In genomic region chrX:8861267-8861666, dm6 we compare ENCODE assay signal across 1 fruit fly cellular context.
TF ChIP-seq lines count a peak whose summit lies in the region.

No protein-coding gene starts in this region.

TF ChIP-seq in whole organism, embryonic, 481 proteins besides CTCF, POLR2A, EP300 and RAD21 (continued from another document and continues in another):
- TF ChIP-seq crp (GFP tag; optimal IDR thresholded peaks at IDR 0.05; lab: Kevin White, UChicago) (no peak), CG1233 (GFP tag; optimal IDR thresholded peaks at IDR 0.05; lab: Kevin White, UChicago) (no peak), CG8290 (GFP tag; optimal IDR thresholded peaks at IDR 0.05; lab: Kevin White, UChicago) (no peak), CG8290 (tag; optimal IDR thresholded peaks at IDR 0.05; lab: Kevin White, UChicago) (no peak), Xbp1 (GFP tag; optimal IDR thresholded peaks at IDR 0.05; lab: Kevin White, UChicago) (peak; percentile 58), Hmx (GFP tag; optimal IDR thresholded peaks at IDR 0.05; lab: Kevin White, UChicago) (no peak), CG7372 (GFP tag; IDR thresholded peaks at IDR 0.05; lab: Robert Waterston, UW) (no peak), sc (optimal IDR thresholded peaks at IDR 0.05; lab: Kevin White, UChicago) (no peak), sc (GFP tag; optimal IDR thresholded peaks at IDR 0.05; lab: Kevin White, UChicago) (peak; percentile 8), lab (GFP tag; optimal IDR thresholded peaks at IDR 0.05; lab: Kevin White, UChicago) (no peak), HLH54F (GFP tag; optimal IDR thresholded peaks at IDR 0.05; lab: Kevin White, UChicago) (no peak), org-1 (GFP tag; optimal IDR thresholded peaks at IDR 0.05; lab: Kevin White, UChicago) (no peak), Ravus (GFP tag; IDR thresholded peaks at IDR 0.05; lab: Robert Waterston, UW) (no peak), CG3847 (GFP tag; IDR thresholded peaks at IDR 0.05; lab: Robert Waterston, UW) (no peak), CG14441 (GFP tag; IDR thresholded peaks at IDR 0.05; lab: Robert Waterston, UW) (no peak), repo (GFP tag; optimal IDR thresholded peaks at IDR 0.05; lab: Kevin White, UChicago) (no peak), CG17612 (GFP tag; IDR thresholded peaks at IDR 0.05; lab: Robert Waterston, UW) (no peak), zen (tag; optimal IDR thresholded peaks at IDR 0.05; lab: Kevin White, UChicago) (no peak), CG3838 (GFP tag; optimal IDR thresholded peaks at IDR 0.05; lab: Kevin White, UChicago) (no peak), CG2116 (GFP tag; optimal IDR thresholded peaks at IDR 0.05; lab: Kevin White, UChicago) (no peak), HHEX (GFP tag; optimal IDR thresholded peaks at IDR 0.05; lab: Kevin White, UChicago) (no peak), CG11398 (GFP tag; optimal IDR thresholded peaks at IDR 0.05; lab: Kevin White, UChicago) (no peak), ttk (GFP tag; IDR thresholded peaks at IDR 0.05; lab: Robert Waterston, UW) (no peak), Bgb (GFP tag; IDR thresholded peaks at IDR 0.05; lab: Robert Waterston, UW; ENCODE audit: partially characterized antibody) (no peak), rib (GFP tag; IDR thresholded peaks at IDR 0.05; lab: Robert Waterston, UW) (no peak), pfk (GFP tag; optimal IDR thresholded peaks at IDR 0.05; lab: Kevin White, UChicago) (no peak), Nf-YB (GFP tag; optimal IDR thresholded peaks at IDR 0.05; lab: Kevin White, UChicago) (no peak), D (optimal IDR thresholded peaks at IDR 0.05; lab: Kevin White, UChicago) (no peak), D (GFP tag; optimal IDR thresholded peaks at IDR 0.05; lab: Kevin White, UChicago) (peak; percentile 41), CG12104 (GFP tag; optimal IDR thresholded peaks at IDR 0.05; lab: Kevin White, UChicago) (no peak), CG17361 (GFP tag; IDR thresholded peaks at IDR 0.05; lab: Robert Waterston, UW) (peak; percentile 55; the same call in 1 of the 3 replicates), CG8089 (GFP tag; optimal IDR thresholded peaks at IDR 0.05; lab: Kevin White, UChicago) (no peak), lilli (GFP tag; optimal IDR thresholded peaks at IDR 0.05; lab: Kevin White, UChicago) (no peak), schlank (tag; optimal IDR thresholded peaks at IDR 0.05; lab: Kevin White, UChicago) (no peak), tll (GFP tag; optimal IDR thresholded peaks at IDR 0.05; lab: Kevin White, UChicago) (no peak), Xrp1 (GFP tag; IDR thresholded peaks at IDR 0.05; lab: Robert Waterston, UW) (peak; percentile 33; the same call in 1 of the 2 replicates), Ets97D (GFP tag; optimal IDR thresholded peaks at IDR 0.05; lab: Kevin White, UChicago) (no peak), sd (tag; optimal IDR thresholded peaks at IDR 0.05; lab: Kevin White, UChicago) (no peak), pb (GFP tag; optimal IDR thresholded peaks at IDR 0.05; lab: Kevin White, UChicago) (no peak), jigr1 (GFP tag; IDR thresholded peaks at IDR 0.05; lab: Robert Waterston, UW) (no peak), CG9932 (GFP tag; IDR thresholded peaks at IDR 0.05; lab: Robert Waterston, UW) (no peak), sens-2 (GFP tag; IDR thresholded peaks at IDR 0.05; lab: Robert Waterston, UW) (peak; percentile 29; the same call in 1 of the 2 replicates), gro (GFP tag; optimal IDR thresholded peaks at IDR 0.05; lab: Kevin White, UChicago) (no peak), CG18619 (GFP tag; optimal IDR thresholded peaks at IDR 0.05; lab: Kevin White, UChicago) (no peak), GATAe (GFP tag; conservative IDR thresholded peaks at IDR 0.05; lab: Robert Waterston, UW) (no peak), croc (GFP tag; conservative IDR thresholded peaks at IDR 0.05; lab: Robert Waterston, UW) (peak; percentile 21; the same call in 1 of the 3 replicates), Usf (GFP tag; optimal IDR thresholded peaks at IDR 0.05; lab: Kevin White, UChicago) (no peak), usp (GFP tag; optimal IDR thresholded peaks at IDR 0.05; lab: Kevin White, UChicago) (no peak), E2f2 (GFP tag; IDR thresholded peaks at IDR 0.05; lab: Robert Waterston, UW) (0 out of 2 replicates have a peak, but pooled peaks have one; percentile 6), CG10147 (GFP tag; optimal IDR thresholded peaks at IDR 0.05; lab: Kevin White, UChicago) (no peak), H2.0 (GFP tag; IDR thresholded peaks at IDR 0.05; lab: Robert Waterston, UW) (no peak), CG15269 (tag; optimal IDR thresholded peaks at IDR 0.05; lab: Kevin White, UChicago) (no peak), Rx (GFP tag; IDR thresholded peaks at IDR 0.05; lab: Robert Waterston, UW) (peak; percentile 14; the same call in 1 of the 2 replicates), CG31365 (tag; optimal IDR thresholded peaks at IDR 0.05; lab: Kevin White, UChicago) (no peak), CG1529 (GFP tag; optimal IDR thresholded peaks at IDR 0.05; lab: Kevin White, UChicago) (peak; percentile 41), Sox102F (GFP tag; optimal IDR thresholded peaks at IDR 0.05; lab: Kevin White, UChicago) (peak; percentile 80), pros (GFP tag; optimal IDR thresholded peaks at IDR 0.05; lab: Kevin White, UChicago) (no peak), Scr (GFP tag; IDR thresholded peaks at IDR 0.05; lab: Robert Waterston, UW; ENCODE audit: partially characterized antibody) (no peak), CG2120 (GFP tag; optimal IDR thresholded peaks at IDR 0.05; lab: Kevin White, UChicago) (no peak), CG9817 (tag; optimal IDR thresholded peaks at IDR 0.05; lab: Kevin White, UChicago) (no peak), CG9876 (GFP tag; optimal IDR thresholded peaks at IDR 0.05; lab: Kevin White, UChicago) (no peak), HmgD (GFP tag; optimal IDR thresholded peaks at IDR 0.05; lab: Kevin White, UChicago) (no peak), Rfx (GFP tag; IDR thresholded peaks at IDR 0.05; lab: Robert Waterston, UW) (no peak), da (GFP tag; optimal IDR thresholded peaks at IDR 0.05; lab: Kevin White, UChicago) (no peak), pum (GFP tag; optimal IDR thresholded peaks at IDR 0.05; lab: Kevin White, UChicago) (peak; percentile 19), CG4404 (GFP tag; IDR thresholded peaks at IDR 0.05; lab: Robert Waterston, UW) (no peak), vnd (GFP tag; IDR thresholded peaks at IDR 0.05; lab: Robert Waterston, UW; ENCODE audit: partially characterized antibody) (no peak), ind (GFP tag; optimal IDR thresholded peaks at IDR 0.05; lab: Kevin White, UChicago) (peak; percentile 38), peb (GFP tag; IDR thresholded peaks at IDR 0.05; lab: Robert Waterston, UW) (no peak), CG12155 (GFP tag; optimal IDR thresholded peaks at IDR 0.05; lab: Kevin White, UChicago) (no peak), tap (tag; optimal IDR thresholded peaks at IDR 0.05; lab: Kevin White, UChicago) (peak; percentile 6), seq (GFP tag; IDR thresholded peaks at IDR 0.05; lab: Robert Waterston, UW) (0 out of 2 replicates have a peak, but pooled peaks have one; percentile 14), CG18599 (GFP tag; optimal IDR thresholded peaks at IDR 0.05; lab: Kevin White, UChicago) (peak; percentile 0), abd-A (tag; optimal IDR thresholded peaks at IDR 0.05; lab: Kevin White, UChicago) (no peak), esg (GFP tag; conservative IDR thresholded peaks at IDR 0.05; lab: Robert Waterston, UW) (peak; percentile 41; the same call in 1 of the 2 replicates), CG3281 (GFP tag; optimal IDR thresholded peaks at IDR 0.05; lab: Kevin White, UChicago) (no peak), CG14710 (tag; optimal IDR thresholded peaks at IDR 0.05; lab: Kevin White, UChicago) (peak; percentile 25), CG13287 (GFP tag; IDR thresholded peaks at IDR 0.05; lab: Robert Waterston, UW; ENCODE audit: partially characterized antibody) (no peak), CG6254 (GFP tag; optimal IDR thresholded peaks at IDR 0.05; lab: Kevin White, UChicago) (peak; percentile 2), CG9797 (GFP tag; optimal IDR thresholded peaks at IDR 0.05; lab: Kevin White, UChicago) (no peak), pita (GFP tag; optimal IDR thresholded peaks at IDR 0.05; lab: Kevin White, UChicago) (no peak), Doc2 (GFP tag; IDR thresholded peaks at IDR 0.05; lab: Robert Waterston, UW) (no peak), CG3163 (GFP tag; optimal IDR thresholded peaks at IDR 0.05; lab: Kevin White, UChicago) (no peak), Adf1 (GFP tag; IDR thresholded peaks at IDR 0.05; lab: Robert Waterston, UW) (no peak), Nf-YC (tag; optimal IDR thresholded peaks at IDR 0.05; lab: Kevin White, UChicago) (no peak), CG3407 (GFP tag; optimal IDR thresholded peaks at IDR 0.05; lab: Kevin White, UChicago) (peak; percentile 24), amos (GFP tag; IDR thresholded peaks at IDR 0.05; lab: Robert Waterston, UW; ENCODE audit: partially characterized antibody) (no peak), CG18764 (GFP tag; optimal IDR thresholded peaks at IDR 0.05; lab: Kevin White, UChicago) (peak; percentile 2), Hr39 (optimal IDR thresholded peaks at IDR 0.05; lab: Kevin White, UChicago) (no peak), Vsx1 (GFP tag; optimal IDR thresholded peaks at IDR 0.05; lab: Kevin White, UChicago) (no peak), Oli (tag; optimal IDR thresholded peaks at IDR 0.05; lab: Kevin White, UChicago) (peak; percentile 61), Atf3 (GFP tag; optimal IDR thresholded peaks at IDR 0.05; lab: Kevin White, UChicago) (no peak), CG2199 (GFP tag; IDR thresholded peaks at IDR 0.05; lab: Robert Waterston, UW) (no peak), Dbx (GFP tag; IDR thresholded peaks at IDR 0.05; lab: Robert Waterston, UW) (no peak), CG18262 (tag; optimal IDR thresholded peaks at IDR 0.05; lab: Kevin White, UChicago) (peak; percentile 28), fd102C (GFP tag; optimal IDR thresholded peaks at IDR 0.05; lab: Kevin White, UChicago) (no peak), CG2875 (GFP tag; optimal IDR thresholded peaks at IDR 0.05; lab: Kevin White, UChicago) (peak; percentile 28), CG17829 (tag; optimal IDR thresholded peaks at IDR 0.05; lab: Kevin White, UChicago) (no peak), E2f1 (GFP tag; IDR thresholded peaks at IDR 0.05; lab: Robert Waterston, UW) (no peak), NK7.1 (GFP tag; optimal IDR thresholded peaks at IDR 0.05; lab: Kevin White, UChicago) (no peak), CG10321 (GFP tag; IDR thresholded peaks at IDR 0.05; lab: Robert Waterston, UW) (no peak), Hr78 (GFP tag; optimal IDR thresholded peaks at IDR 0.05; lab: Kevin White, UChicago) (no peak), onecut (GFP tag; IDR thresholded peaks at IDR 0.05; lab: Robert Waterston, UW) (no peak), CG10979 (tag; optimal IDR thresholded peaks at IDR 0.05; lab: Kevin White, UChicago) (peak; percentile 65), HLH4C (GFP tag; IDR thresholded peaks at IDR 0.05; lab: Robert Waterston, UW; ENCODE audit: partially characterized antibody) (no peak), Neu2 (GFP tag; optimal IDR thresholded peaks at IDR 0.05; lab: Kevin White, UChicago; ENCODE audit: borderline replicate concordance) (no peak), CG8924 (tag; optimal IDR thresholded peaks at IDR 0.05; lab: Kevin White, UChicago) (peak; percentile 7), CG17802 (tag; optimal IDR thresholded peaks at IDR 0.05; lab: Kevin White, UChicago) (no peak), lbe (GFP tag; optimal IDR thresholded peaks at IDR 0.05; lab: Kevin White, UChicago) (peak; percentile 77), CG10462 (GFP tag; optimal IDR thresholded peaks at IDR 0.05; lab: Kevin White, UChicago) (no peak), tgo (GFP tag; IDR thresholded peaks at IDR 0.05; lab: Robert Waterston, UW) (peak; percentile 21; the same call in 1 of the 3 replicates), Opbp (GFP tag; IDR thresholded peaks at IDR 0.05; lab: Robert Waterston, UW; ENCODE audit: partially characterized antibody) (no peak), ATbp (GFP tag; optimal IDR thresholded peaks at IDR 0.05; lab: Kevin White, UChicago) (peak; percentile 66), CG32532 (GFP tag; IDR thresholded peaks at IDR 0.05; lab: Robert Waterston, UW) (no peak), NFAT (GFP tag; IDR thresholded peaks at IDR 0.05; lab: Robert Waterston, UW) (no peak), run (tag; optimal IDR thresholded peaks at IDR 0.05; lab: Kevin White, UChicago) (no peak), CG8359 (GFP tag; optimal IDR thresholded peaks at IDR 0.05; lab: Kevin White, UChicago; ENCODE audit: borderline replicate concordance) (no peak), disco-r (GFP tag; optimal IDR thresholded peaks at IDR 0.05; lab: Kevin White, UChicago) (no peak), lov (optimal IDR thresholded peaks at IDR 0.05; lab: Kevin White, UChicago) (no peak), lov (GFP tag; IDR thresholded peaks at IDR 0.05; lab: Robert Waterston, UW) (no peak), Lpt (GFP tag; optimal IDR thresholded peaks at IDR 0.05; lab: Kevin White, UChicago) (no peak), CG30403 (GFP tag; optimal IDR thresholded peaks at IDR 0.05; lab: Kevin White, UChicago) (peak; percentile 51), Sry-δ (GFP tag; optimal IDR thresholded peaks at IDR 0.05; lab: Kevin White, UChicago) (no peak), CG11696 (GFP tag; IDR thresholded peaks at IDR 0.05; lab: Robert Waterston, UW) (no peak), YL-1 (GFP tag; optimal IDR thresholded peaks at IDR 0.05; lab: Kevin White, UChicago) (no peak), CG12769 (tag; optimal IDR thresholded peaks at IDR 0.05; lab: Kevin White, UChicago) (no peak), Mad (GFP tag; optimal IDR thresholded peaks at IDR 0.05; lab: Kevin White, UChicago) (no peak), CG5180 (GFP tag; optimal IDR thresholded peaks at IDR 0.05; lab: Kevin White, UChicago) (peak; percentile 42), CG17568 (GFP tag; optimal IDR thresholded peaks at IDR 0.05; lab: Kevin White, UChicago) (peak; percentile 0), Deaf1 (tag; optimal IDR thresholded peaks at IDR 0.05; lab: Kevin White, UChicago) (no peak), Hr51 (GFP tag; optimal IDR thresholded peaks at IDR 0.05; lab: Kevin White, UChicago) (peak in 1 of 2 experiments; percentile 51), sqz (GFP tag; optimal IDR thresholded peaks at IDR 0.05; lab: Kevin White, UChicago) (no peak), CG13123 (GFP tag; optimal IDR thresholded peaks at IDR 0.05; lab: Kevin White, UChicago) (no peak), CG7963 (GFP tag; IDR thresholded peaks at IDR 0.05; lab: Robert Waterston, UW; ENCODE audit: partially characterized antibody) (no peak), CG10267 (tag; optimal IDR thresholded peaks at IDR 0.05; lab: Kevin White, UChicago) (peak; percentile 17), aop (GFP tag; IDR thresholded peaks at IDR 0.05; lab: Robert Waterston, UW) (no peak), p53 (GFP tag; optimal IDR thresholded peaks at IDR 0.05; lab: Kevin White, UChicago) (no peak)
